Fruit fly (Drosophila melanogaster): ENCODE measurements around the gene CG32815.

DNA sequence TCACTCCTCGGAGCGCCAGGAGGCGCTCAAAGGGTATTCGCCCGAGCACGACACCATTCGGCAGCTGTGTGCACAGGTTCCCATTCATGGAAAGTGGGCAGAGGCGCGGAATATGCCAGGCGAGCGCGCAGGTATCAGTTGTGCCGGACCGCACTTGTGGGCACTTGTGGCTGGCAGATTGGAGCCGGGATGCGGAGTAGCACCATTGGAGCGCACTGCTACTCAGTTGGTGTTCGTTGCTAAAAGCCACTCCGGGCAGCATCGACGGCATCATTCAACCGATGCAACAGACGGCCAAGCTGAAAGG is 3.6 kb downstream of the CG32815 start:
- TF ChIP-seq h (optimal IDR thresholded peaks at IDR 0.05) (no peak), Sin3A (optimal IDR thresholded peaks at IDR 0.05) (no peak), insv (optimal IDR thresholded peaks at IDR 0.05) (no peak)
